Fruit fly (Drosophila melanogaster): ENCODE measurements around the gene CG10973.

Gene CG10973

dm6 chr3L:12791679-12792229, 37.2 kb upstream of the CG10973 start:
- TF ChIP-seq OdsH (GFP tag; optimal IDR thresholded peaks at IDR 0.05) (no peak), pan (optimal IDR thresholded peaks at IDR 0.05) (no peak), Hnf4 (GFP tag; optimal IDR thresholded peaks at IDR 0.05) (peak; percentile 22), h (GFP tag; optimal IDR thresholded peaks at IDR 0.05) (no peak), N (GFP tag; optimal IDR thresholded peaks at IDR 0.05) (no peak), br (GFP tag; optimal IDR thresholded peaks at IDR 0.05) (no peak)

- TF ChIP-seq Dif (GFP tag; optimal IDR thresholded peaks at IDR 0.05; ENCODE audit: partially characterized antibody) (peak; percentile 88), Hr83 (GFP tag; optimal IDR thresholded peaks at IDR 0.05; ENCODE audit: poor library complexity, severe bottlenecking) (peak; percentile 71), lola (GFP tag; optimal IDR thresholded peaks at IDR 0.05) (no peak), CrebA (GFP tag; optimal IDR thresholded peaks at IDR 0.05; ENCODE audit: borderline replicate concordance) (peak; percentile 48), foxo (GFP tag; optimal IDR thresholded peaks at IDR 0.05) (peak in 1 of 2 experiments; percentile 64), tai (GFP tag; optimal IDR thresholded peaks at IDR 0.05) (no peak), Mio (GFP tag; optimal IDR thresholded peaks at IDR 0.05) (no peak), h (GFP tag; optimal IDR thresholded peaks at IDR 0.05) (no peak), Hr78 (GFP tag; optimal IDR thresholded peaks at IDR 0.05) (no peak), N (GFP tag; optimal IDR thresholded peaks at IDR 0.05) (no peak), Rel (GFP tag; optimal IDR thresholded peaks at IDR 0.05) (no peak), Rel (tag; optimal IDR thresholded peaks at IDR 0.05) (no peak), dl (GFP tag; optimal IDR thresholded peaks at IDR 0.05; ENCODE audit: insufficient read depth in 1 of 2, partially characterized antibody in 2 of 2) (peak; percentile 69 to 82)
Observed at dm6 chr3L:12790783-12791678, 36.5 kb upstream of the CG10973 start.

- peak; percentile 59 for TF ChIP-seq CrebA (GFP tag; optimal IDR thresholded peaks at IDR 0.05; ENCODE audit: borderline replicate concordance)
- peak; percentile 49 for TF ChIP-seq Rel (GFP tag; optimal IDR thresholded peaks at IDR 0.05)
- TF ChIP-seq Rel (tag; optimal IDR thresholded peaks at IDR 0.05): no peak
- TF ChIP-seq h (GFP tag; optimal IDR thresholded peaks at IDR 0.05): peak; percentile 14
- TF ChIP-seq ey (GFP tag; optimal IDR thresholded peaks at IDR 0.05): no peak
- TF ChIP-seq dl (GFP tag; optimal IDR thresholded peaks at IDR 0.05; ENCODE audit: insufficient read depth in 1 of 2, partially characterized antibody in 2 of 2): peak; percentile 21 to 34
- no peak for TF ChIP-seq N (GFP tag; optimal IDR thresholded peaks at IDR 0.05)
- no peak for TF ChIP-seq lola (GFP tag; optimal IDR thresholded peaks at IDR 0.05)
- TF ChIP-seq woc (GFP tag; optimal IDR thresholded peaks at IDR 0.05): no peak
- TF ChIP-seq Dif (GFP tag; optimal IDR thresholded peaks at IDR 0.05; ENCODE audit: partially characterized antibody): peak; percentile 84
- TF ChIP-seq Hnf4 (GFP tag; optimal IDR thresholded peaks at IDR 0.05): peak; percentile 25
- TF ChIP-seq sage (GFP tag; optimal IDR thresholded peaks at IDR 0.05): peak; percentile 67
Observed at dm6 chr3L:12789875-12790373, 35.4 kb upstream of the CG10973 start, which contains the start of gene CG42709. Gene CG42709, plus strand, starts transcription at chr3L:12790192.

dm6 chr3L:12780997-12781396, 26.4 kb upstream of the CG10973 start, which contains the start of the genes CG10969 and CG17666:
Gene CG10969, minus strand, starts transcription at chr3L:12781097.
Gene CG17666, plus strand, starts transcription at chr3L:12781325.
- no peak for TF ChIP-seq fru (GFP tag; optimal IDR thresholded peaks at IDR 0.05)
- TF ChIP-seq tai (GFP tag; optimal IDR thresholded peaks at IDR 0.05): no peak
- no peak for TF ChIP-seq brk (GFP tag; optimal IDR thresholded peaks at IDR 0.05)
- no peak for TF ChIP-seq pan (optimal IDR thresholded peaks at IDR 0.05)
- TF ChIP-seq N (GFP tag; optimal IDR thresholded peaks at IDR 0.05): no peak
- no peak for TF ChIP-seq sv (GFP tag; optimal IDR thresholded peaks at IDR 0.05)
- TF ChIP-seq Dfd (GFP tag; optimal IDR thresholded peaks at IDR 0.05): no peak
- TF ChIP-seq Sp1 (GFP tag; optimal IDR thresholded peaks at IDR 0.05): no peak
- TF ChIP-seq Rel (GFP tag; optimal IDR thresholded peaks at IDR 0.05): no peak
- TF ChIP-seq Rel (tag; optimal IDR thresholded peaks at IDR 0.05): no peak
- TF ChIP-seq rgr (GFP tag; optimal IDR thresholded peaks at IDR 0.05): no peak
- no peak for TF ChIP-seq dsf (GFP tag; optimal IDR thresholded peaks at IDR 0.05; ENCODE audit: borderline replicate concordance)
- TF ChIP-seq br (GFP tag; optimal IDR thresholded peaks at IDR 0.05): no peak
- no peak for TF ChIP-seq Dif (GFP tag; optimal IDR thresholded peaks at IDR 0.05; ENCODE audit: partially characterized antibody)
- no peak for TF ChIP-seq usp (GFP tag; optimal IDR thresholded peaks at IDR 0.05)
- TF ChIP-seq CrebA (GFP tag; optimal IDR thresholded peaks at IDR 0.05; ENCODE audit: borderline replicate concordance): no peak
- TF ChIP-seq CG9705 (GFP tag; optimal IDR thresholded peaks at IDR 0.05): no peak
- TF ChIP-seq Mio (GFP tag; optimal IDR thresholded peaks at IDR 0.05): no peak
- TF ChIP-seq Hr83 (GFP tag; optimal IDR thresholded peaks at IDR 0.05; ENCODE audit: poor library complexity, severe bottlenecking): no peak

All from whole organism, wandering third instar larva.